Fruit fly (Drosophila melanogaster) whole organism, adult: Measurements from ENCODE around the gene dnk.

Source experiments
- CG7045 ChIP-seq: fragments of 200-800 bp; sonication (Bioruptor generic); optimal IDR thresholded peaks from 2 replicates; lab custom pipeline; 2017; ENCODE audit warnings: missing biosample characterization, mild to moderate bottlenecking, missing genetic modification characterization
- Clk ChIP-seq: fragments of 200-800 bp; sonication (Bioruptor generic); optimal IDR thresholded peaks from 2 replicates; lab custom pipeline; 2017; ENCODE audit warnings: missing biosample characterization, missing genetic modification characterization
- kay ChIP-seq: fragments of 200-800 bp; sonication (Bioruptor generic); peaks from one replicate; lab custom pipeline; 2016; ENCODE audit warnings: missing biosample characterization, missing genetic modification characterization, borderline replicate concordance

- TF ChIP-seq CG7045 (GFP tag; lab: Kevin White, UChicago) (no peak), Clk (GFP tag; lab: Kevin White, UChicago) (no peak), kay (no peak)
Measured at dm6 chr3R:19017318-19018043, 36.7 kb downstream of the dnk start.
